Fruit fly (Drosophila melanogaster) Kc167 (cell line): Measurements from ENCODE around the gene CG6901.

ENCODE experiments used
- Sin3A ChIP-seq: fragments of >200 bp; optimal IDR thresholded peaks from 2 replicates; lab custom pipeline; 2018; ENCODE audit warnings: missing external identifiers
- psq ChIP-seq: fragments of >200 bp; optimal IDR thresholded peaks from 2 replicates; lab custom pipeline; 2017; ENCODE audit warnings: missing external identifiers
- ttk ChIP-seq: sonication (Bioruptor generic); optimal IDR thresholded peaks from 2 replicates; lab custom pipeline; 2017; ENCODE audit warnings: missing external identifiers

DNA sequence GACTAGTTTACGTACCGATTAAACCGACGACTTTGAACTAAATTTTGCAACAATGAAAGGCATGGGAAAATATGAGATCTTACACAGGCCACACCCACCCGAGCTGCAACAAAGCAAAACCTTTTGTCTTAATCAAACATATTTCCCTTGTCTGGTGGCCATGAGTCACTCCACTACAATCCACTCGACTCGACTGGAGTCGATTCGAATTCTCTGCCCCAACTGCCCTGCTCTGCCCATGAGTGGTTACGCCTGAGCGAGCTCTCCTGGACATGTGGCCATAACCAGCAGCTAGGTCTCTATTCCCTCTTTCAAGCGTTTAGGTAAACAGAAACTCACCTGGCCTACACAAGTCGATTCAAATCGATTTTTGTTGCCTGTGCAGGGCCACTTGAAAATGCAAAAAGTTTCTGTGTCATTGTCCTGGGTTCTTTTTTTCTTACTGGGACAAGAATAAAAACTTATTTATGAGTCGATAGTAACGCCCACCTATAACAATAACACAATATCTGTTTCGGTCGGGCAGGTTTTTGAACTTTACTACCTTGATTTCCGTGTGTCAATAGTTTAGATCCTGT is 34.4 kb upstream of the CG6901 start:
- TF ChIP-seq Sin3A: no peak
- no peak for TF ChIP-seq ttk
- no peak for TF ChIP-seq psq (lab: Kevin White, UChicago)
